Worm (Caenorhabditis elegans): Measurements from ENCODE around the gene cdh-8.

Gene cdh-8

ce11 chrIV:390279-390678, 50.7 kb downstream of the cdh-8 start, which contains the start of the genes ears-2 and uncp-18 (continued):
- TF ChIP-seq aha-1 (tag; optimal IDR thresholded peaks at IDR 0.05), result no peak
- TF ChIP-seq mab-9 (GFP tag; IDR thresholded peaks at IDR 0.05), result peak; percentile 64; the same call in 1 of the 2 replicates
- peak; percentile 80 for TF ChIP-seq isw-1 (GFP tag; IDR thresholded peaks at IDR 0.05)
- TF ChIP-seq ztf-11 (tag; optimal IDR thresholded peaks at IDR 0.05), result peak in 1 of 2 experiments; percentile 96
- TF ChIP-seq nhr-71 (tag; optimal IDR thresholded peaks at IDR 0.05), result peak; percentile 95
- TF ChIP-seq nhr-90 (tag; optimal IDR thresholded peaks at IDR 0.05; ENCODE audit: poor library complexity), result peak; percentile 95
- TF ChIP-seq ztf-4 (tag; optimal IDR thresholded peaks at IDR 0.05), result peak; percentile 92
- peak; percentile 89 to 95 (median 92) for TF ChIP-seq ceh-82 (tag; optimal IDR thresholded peaks at IDR 0.05)
- TF ChIP-seq fkh-10 (GFP tag; optimal IDR thresholded peaks at IDR 0.05), result peak; percentile 78
- TF ChIP-seq unc-86 (tag; optimal IDR thresholded peaks at IDR 0.05), result peak; percentile 89
- peak; percentile 84 for TF ChIP-seq egl-13 (tag; optimal IDR thresholded peaks at IDR 0.05)
- peak; percentile 92 for TF ChIP-seq nhr-85 (tag)
- peak; percentile 97 for TF ChIP-seq unc-130 (tag; optimal IDR thresholded peaks at IDR 0.05)
- TF ChIP-seq grh-1 (GFP tag; IDR thresholded peaks at IDR 0.05), result peak; percentile 79
- no peak for TF ChIP-seq tlp-1 (tag; optimal IDR thresholded peaks at IDR 0.05)
- no peak for TF ChIP-seq pag-3 (tag; optimal IDR thresholded peaks at IDR 0.05; ENCODE audit: borderline replicate concordance, insufficient read depth)
- peak; percentile 49 for TF ChIP-seq ceh-90 (tag; optimal IDR thresholded peaks at IDR 0.05)
- peak; percentile 97 for TF ChIP-seq rnt-1 (tag; optimal IDR thresholded peaks at IDR 0.05)
- TF ChIP-seq nhr-237 (tag; optimal IDR thresholded peaks at IDR 0.05), result peak; percentile 41
- peak; percentile 86 for TF ChIP-seq lir-3 (tag; optimal IDR thresholded peaks at IDR 0.05; ENCODE audit: poor library complexity)
- TF ChIP-seq nhr-84 (tag; optimal IDR thresholded peaks at IDR 0.05), result no peak
- TF ChIP-seq hlh-17 (GFP tag; optimal IDR thresholded peaks at IDR 0.05; ENCODE audit: borderline replicate concordance), result no peak
- peak; percentile 77 for TF ChIP-seq blmp-1 (tag; optimal IDR thresholded peaks at IDR 0.05)
- TF ChIP-seq dsc-1 (tag; optimal IDR thresholded peaks at IDR 0.05), result peak; percentile 93
- TF ChIP-seq jun-1 (tag; optimal IDR thresholded peaks at IDR 0.05), result peak; percentile 67
- TF ChIP-seq vab-15 (tag; optimal IDR thresholded peaks at IDR 0.05), result peak; percentile 87
- TF ChIP-seq elt-3 (tag; optimal IDR thresholded peaks at IDR 0.05), result peak in 2 of 6 experiments; percentile 57 to 89
- TF ChIP-seq nhr-11 (tag; optimal IDR thresholded peaks at IDR 0.05), result peak; percentile 52
- peak; percentile 90 for TF ChIP-seq sox-4 (tag; optimal IDR thresholded peaks at IDR 0.05)
- peak; percentile 94 for TF ChIP-seq C16A3.4 (tag; optimal IDR thresholded peaks at IDR 0.05)
- peak; percentile 93 for TF ChIP-seq tbx-2 (tag; optimal IDR thresholded peaks at IDR 0.05)

ce11 chrIV:393409-393930, 53.9 kb downstream of the cdh-8 start, which contains the start of the genes T07A9.15 and nog-1:
Gene T07A9.15, minus strand, starts transcription at chrIV:393546.
Gene nog-1, plus strand, starts transcription at chrIV:393880.
- TF ChIP-seq jun-1 (tag; optimal IDR thresholded peaks at IDR 0.05), result peak; percentile 45
- TF ChIP-seq irx-1 (tag; optimal IDR thresholded peaks at IDR 0.05), result peak; percentile 6
- peak; percentile 80 to 87 for TF ChIP-seq lin-35 (GFP tag; optimal IDR thresholded peaks at IDR 0.05)
- TF ChIP-seq F16B12.6 (tag; optimal IDR thresholded peaks at IDR 0.05), result peak; percentile 98
- no peak for TF ChIP-seq hlh-4 (tag; optimal IDR thresholded peaks at IDR 0.05)
- peak; percentile 53 for TF ChIP-seq nhr-77 (tag; optimal IDR thresholded peaks at IDR 0.05)
- peak; percentile 76 for TF ChIP-seq nhr-47 (tag; optimal IDR thresholded peaks at IDR 0.05)
- TF ChIP-seq hpl-2 (GFP tag; optimal IDR thresholded peaks at IDR 0.05), result peak; percentile 41
- TF ChIP-seq tlp-1 (tag; optimal IDR thresholded peaks at IDR 0.05), result no peak
- no peak for TF ChIP-seq efl-3 (GFP tag; optimal IDR thresholded peaks at IDR 0.05)
- TF ChIP-seq isw-1 (GFP tag; IDR thresholded peaks at IDR 0.05), result peak; percentile 56
- TF ChIP-seq zip-4 (GFP tag; optimal IDR thresholded peaks at IDR 0.05), result no peak
- TF ChIP-seq nhr-237 (tag; optimal IDR thresholded peaks at IDR 0.05), result peak; percentile 1
- TF ChIP-seq ztf-11 (tag; optimal IDR thresholded peaks at IDR 0.05), result peak in 1 of 2 experiments; percentile 52
- peak; percentile 23 for TF ChIP-seq pax-3 (tag; optimal IDR thresholded peaks at IDR 0.05)
- TF ChIP-seq sox-4 (tag; optimal IDR thresholded peaks at IDR 0.05), result peak; percentile 6
- TF ChIP-seq unc-130 (tag; optimal IDR thresholded peaks at IDR 0.05), result peak; percentile 82
- peak; percentile 61 for TF ChIP-seq unc-86 (tag; optimal IDR thresholded peaks at IDR 0.05)
- peak; percentile 36 for TF ChIP-seq snpc-4 (tag; optimal IDR thresholded peaks at IDR 0.05)
- peak; percentile 49 for TF ChIP-seq vab-15 (tag; optimal IDR thresholded peaks at IDR 0.05)
- no peak for TF ChIP-seq unc-62 (GFP tag; optimal IDR thresholded peaks at IDR 0.05)
- TF ChIP-seq C16A3.4 (tag; optimal IDR thresholded peaks at IDR 0.05), result peak; percentile 78
- TF ChIP-seq lir-3 (tag; optimal IDR thresholded peaks at IDR 0.05; ENCODE audit: poor library complexity), result peak; percentile 18
- TF ChIP-seq aly-2 (tag; optimal IDR thresholded peaks at IDR 0.05), result peak; percentile 37
- peak; percentile 7 for TF ChIP-seq C04F5.9 (tag; optimal IDR thresholded peaks at IDR 0.05)
- peak; percentile 73 to 78 for TF ChIP-seq efl-1 (optimal IDR thresholded peaks at IDR 0.05)
- TF ChIP-seq efl-1 (GFP tag; optimal IDR thresholded peaks at IDR 0.05 in 1 of 2), result peak; percentile 73 to 97
- peak; percentile 29 for TF ChIP-seq lin-39 (tag; optimal IDR thresholded peaks at IDR 0.05)
- peak; percentile 44 for TF ChIP-seq lin-13 (GFP tag; optimal IDR thresholded peaks at IDR 0.05)
- TF ChIP-seq mep-1 (tag; optimal IDR thresholded peaks at IDR 0.05), result peak; percentile 89
